Worm (Caenorhabditis elegans) whole organism, L4 larva: ENCODE measurements around the gene C53A3.3.

Experiments used
- D1046.2 ChIP-seq: fragments of 200-800 bp; sonication (Bioruptor generic); IDR thresholded peaks from 2 replicates; pipeline ENCODE4 v1.3.6; 2022; ENCODE audit warnings: missing genetic modification characterization, missing compliant biosample characterization
- F10B5.3 ChIP-seq: sonication (generic microtip); optimal IDR thresholded peaks from 2 replicates; lab custom pipeline; 2016; ENCODE audit warnings: mild to moderate bottlenecking, missing genetic modification characterization, missing compliant biosample characterization
- F26F4.8 ChIP-seq: fragments of 200-800 bp; sonication (Bioruptor generic); conservative IDR thresholded peaks from 2 replicates; pipeline ENCODE4 v1.3.6; 2022; ENCODE audit warnings: missing genetic modification characterization, missing compliant biosample characterization
- F44E2.7 ChIP-seq: fragments of 200-800 bp; sonication (Bioruptor generic); IDR thresholded peaks from 2 replicates; pipeline ENCODE4 v2.1.2; 2022; ENCODE audit warnings: missing genetic modification characterization, missing compliant biosample characterization
- F49E8.2 ChIP-seq: sonication (generic microtip); optimal IDR thresholded peaks from 2 replicates; lab custom pipeline; 2016; ENCODE audit warnings: missing compliant biosample characterization, mild to moderate bottlenecking, missing genetic modification characterization, borderline replicate concordance
- T20F7.1 ChIP-seq: fragments of 200-800 bp; sonication (Bioruptor generic); optimal IDR thresholded peaks from 2 replicates; lab custom pipeline; 2018; ENCODE audit warnings: mild to moderate bottlenecking, missing genetic modification characterization, missing compliant biosample characterization
- Y105C5A.15 ChIP-seq: fragments of 200-800 bp; sonication (Bioruptor generic); IDR thresholded peaks from 2 replicates; pipeline ENCODE4 v1.3.6; 2022; ENCODE audit warnings: missing genetic modification characterization, missing compliant biosample characterization
- Y5F2A.4 ChIP-seq: fragments of 200-800 bp; sonication (Bioruptor generic); optimal IDR thresholded peaks from 2 replicates; lab custom pipeline; 2018; ENCODE audit warnings: mild to moderate bottlenecking, missing genetic modification characterization, missing compliant biosample characterization
- ZK546.5 ChIP-seq, 2 experiments: sonication (generic microtip); optimal IDR thresholded peaks; 2 replicates each; lab custom pipeline; 2017; ENCODE audit warnings: missing biosample characterization in 2 of 2, missing genetic modification characterization in 2 of 2
- ceh-20 ChIP-seq: fragments of 200-800 bp; sonication (Bioruptor generic); IDR thresholded peaks from 2 replicates; pipeline ENCODE4 v1.3.6; 2022; ENCODE audit warnings: missing genetic modification reagents, missing genetic modification characterization, missing compliant biosample characterization
- ceh-44 ChIP-seq: fragments of 200-800 bp; sonication (Bioruptor generic); IDR thresholded peaks from 2 replicates; pipeline ENCODE4 v1.3.6; 2022; ENCODE audit warnings: missing genetic modification reagents, missing genetic modification characterization, missing compliant biosample characterization
- cey-2 ChIP-seq: sonication (generic microtip); optimal IDR thresholded peaks from 3 replicates; lab custom pipeline; 2017; ENCODE audit warnings: missing genetic modification characterization, mild to moderate bottlenecking, missing compliant biosample characterization, antibody characterized with exemption, borderline replicate concordance; ENCODE audit not compliant: insufficient read depth
- ctbp-1 ChIP-seq: fragments of 200-800 bp; sonication (Bioruptor generic); IDR thresholded peaks from 2 replicates; pipeline ENCODE4 v1.3.6; 2022; ENCODE audit warnings: missing genetic modification reagents, missing genetic modification characterization, missing compliant biosample characterization
- daf-16 ChIP-seq, 3 experiments: sonication (generic microtip); optimal IDR thresholded peaks; 2 replicates each; lab custom pipeline; 2016 to 2017; ENCODE audit warnings: missing genetic modification characterization in 3 of 3, missing genetic modification reagents in 3 of 3, mild to moderate bottlenecking in 2 of 3, missing compliant biosample characterization in 2 of 3, missing biosample characterization in 1 of 3, moderate library complexity in 1 of 3
- daf-19 ChIP-seq: fragments of 200-800 bp; sonication (Bioruptor generic); conservative IDR thresholded peaks from 2 replicates; pipeline ENCODE4 v1.3.6; 2022; ENCODE audit warnings: missing genetic modification characterization, missing compliant biosample characterization
- daf-8 ChIP-seq: fragments of 200-800 bp; sonication (Bioruptor generic); IDR thresholded peaks from 2 replicates; pipeline ENCODE4 v1.3.6; 2022; ENCODE audit warnings: missing genetic modification characterization, missing compliant biosample characterization
- hlh-11 ChIP-seq: fragments of 200-800 bp; sonication (Bioruptor generic); optimal IDR thresholded peaks from 2 replicates; lab custom pipeline; 2018; ENCODE audit warnings: mild to moderate bottlenecking, missing genetic modification characterization, missing compliant biosample characterization
- hlh-30 ChIP-seq: sonication (generic microtip); optimal IDR thresholded peaks from 2 replicates; lab custom pipeline; 2017; ENCODE audit warnings: antibody characterized with exemption, mild to moderate bottlenecking, missing genetic modification characterization, missing compliant biosample characterization; ENCODE audit not compliant: insufficient read depth
- lin-29 ChIP-seq: fragments of 200-800 bp; sonication (Bioruptor generic); IDR thresholded peaks from 2 replicates; pipeline ENCODE4 v1.3.6; 2022; ENCODE audit warnings: missing genetic modification reagents, missing genetic modification characterization, missing compliant biosample characterization
- mdl-1 ChIP-seq, 2 experiments: fragments of 150-350 bp in 1 of 2; sonication (generic microtip) in 1 of 2; optimal IDR thresholded peaks; 2 replicates each; lab custom pipeline; 2014 to 2017; ENCODE audit warnings: missing biosample characterization in 2 of 2, missing genetic modification characterization in 2 of 2
- mep-1 ChIP-seq: fragments of 150-350 bp; sonication (generic microtip); optimal IDR thresholded peaks from 3 replicates; lab custom pipeline; 2014; ENCODE audit warnings: missing biosample characterization, missing genetic modification characterization
- mes-2 ChIP-seq: sonication (generic microtip); optimal IDR thresholded peaks from 2 replicates; lab custom pipeline; 2016; ENCODE audit warnings: missing genotype, mild to moderate bottlenecking, missing genetic modification characterization, missing compliant biosample characterization; ENCODE audit not compliant: poor library complexity, severe bottlenecking
- mxl-2 ChIP-seq: fragments of 200-800 bp; sonication (Bioruptor generic); conservative IDR thresholded peaks from 2 replicates; pipeline ENCODE4 v1.3.6; 2022; ENCODE audit warnings: missing genetic modification reagents, missing genetic modification characterization, missing compliant biosample characterization
- mxl-3 ChIP-seq: fragments of 200-800 bp; sonication (Bioruptor generic); optimal IDR thresholded peaks from 2 replicates; lab custom pipeline; 2018; ENCODE audit warnings: mild to moderate bottlenecking, missing genetic modification characterization, missing compliant biosample characterization
- nhr-10 ChIP-seq: fragments of 150-350 bp; optimal IDR thresholded peaks from 2 replicates; lab custom pipeline; 2014; ENCODE audit warnings: missing biosample characterization, missing genetic modification characterization
- nhr-102 ChIP-seq: sonication (generic microtip); optimal IDR thresholded peaks from 2 replicates; lab custom pipeline; 2016; ENCODE audit warnings: mild to moderate bottlenecking, missing genetic modification characterization, moderate library complexity, missing compliant biosample characterization
- nhr-11 ChIP-seq: fragments of 150-350 bp; optimal IDR thresholded peaks from 2 replicates; lab custom pipeline; 2014; ENCODE audit warnings: missing biosample characterization, missing genetic modification characterization
- nhr-28 ChIP-seq: fragments of 150-350 bp; optimal IDR thresholded peaks from 2 replicates; lab custom pipeline; 2014; ENCODE audit warnings: missing biosample characterization, missing genetic modification characterization
- pqm-1 ChIP-seq: sonication (generic microtip); optimal IDR thresholded peaks from 2 replicates; lab custom pipeline; 2017; ENCODE audit warnings: missing biosample characterization, missing genetic modification characterization
- saeg-2 ChIP-seq: fragments of 200-800 bp; sonication (Bioruptor generic); IDR thresholded peaks from 2 replicates; pipeline ENCODE4 v1.3.6; 2022; ENCODE audit warnings: missing genetic modification reagents, missing genetic modification characterization, missing compliant biosample characterization
- snpc-1.2 ChIP-seq: fragments of 200-800 bp; sonication (Bioruptor generic); IDR thresholded peaks from 2 replicates; pipeline ENCODE4 v1.3.6; 2022; ENCODE audit warnings: missing genetic modification reagents, missing genetic modification characterization, missing compliant biosample characterization
- spr-1 ChIP-seq: sonication (generic microtip); optimal IDR thresholded peaks from 2 replicates; lab custom pipeline; 2016; ENCODE audit warnings: mild to moderate bottlenecking, missing genetic modification characterization, missing compliant biosample characterization
- unc-62 ChIP-seq, 3 experiments: fragments of 150-350 bp in 1 of 3; sonication (generic microtip); optimal IDR thresholded peaks in 2 of 3; peaks in 1 of 3; 1 replicate in 1 of 3; 2 replicates in 2 of 3; lab custom pipeline; 2014 to 2017; ENCODE audit warnings: missing biosample characterization in 3 of 3, missing genetic modification characterization in 3 of 3, missing genetic modification reagents in 3 of 3, missing genotype in 1 of 3
- zag-1 ChIP-seq: fragments of 150-350 bp; optimal IDR thresholded peaks from 2 replicates; lab custom pipeline; 2014; ENCODE audit warnings: missing biosample characterization, missing genetic modification characterization
- zfp-3 ChIP-seq: fragments of 200-800 bp; sonication (Bioruptor generic); conservative IDR thresholded peaks from 2 replicates; pipeline ENCODE4 v1.3.6; 2022; ENCODE audit warnings: missing genetic modification reagents, missing genetic modification characterization, missing compliant biosample characterization
- zip-2 ChIP-seq: fragments of 150-350 bp; optimal IDR thresholded peaks from 2 replicates; lab custom pipeline; 2014; ENCODE audit warnings: missing biosample characterization, missing genetic modification characterization
- ztf-7 ChIP-seq: fragments of 150-350 bp; optimal IDR thresholded peaks from 2 replicates; lab custom pipeline; 2014; ENCODE audit warnings: missing biosample characterization, missing genetic modification characterization

C53A3.3 gene

DNA sequence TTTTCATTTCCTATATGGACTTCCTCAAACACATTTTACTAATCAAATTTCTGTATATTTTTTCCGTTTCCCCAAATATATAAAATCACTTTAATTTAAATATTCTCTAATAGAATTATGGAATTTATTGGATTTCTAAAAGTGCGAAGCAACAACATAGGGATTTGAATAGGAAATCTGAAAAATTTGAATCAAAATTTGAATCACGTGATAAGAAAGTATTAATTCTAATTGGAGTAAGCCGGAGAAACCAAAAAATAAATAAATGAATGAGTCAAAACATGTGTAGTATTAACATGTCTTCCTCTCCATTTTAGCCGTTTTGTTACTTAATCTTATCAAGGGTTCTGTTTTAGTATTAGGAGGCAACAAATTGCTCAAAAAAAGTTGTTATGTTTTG lies 15.1 kb upstream of the C53A3.3 start:
- TF ChIP-seq snpc-1.2 (no peak), saeg-2 (GFP tag; lab: Robert Waterston, UW) (no peak), mdl-1 (tag; optimal IDR thresholded peaks at IDR 0.05; lab: Kevin White, UChicago) (no peak), daf-19 (GFP tag; lab: Robert Waterston, UW) (no peak), spr-1 (tag; lab: Kevin White, UChicago) (no peak), Y5F2A.4 (GFP tag; lab: Kevin White, UChicago) (no peak), zip-2 (tag; lab: Kevin White, UChicago) (no peak), unc-62 (GFP tag; optimal IDR thresholded peaks at IDR 0.05 in 1 of 2; lab: Kevin White, UChicago) (no peak), unc-62 (tag; optimal IDR thresholded peaks at IDR 0.05; lab: Kevin White, UChicago) (no peak), lin-29 (no peak), ceh-44 (GFP tag; lab: Robert Waterston, UW) (no peak), hlh-11 (tag; lab: Kevin White, UChicago) (no peak), D1046.2 (GFP tag; lab: Robert Waterston, UW) (no peak), cey-2 (tag; lab: Kevin White, UChicago) (no peak), ztf-7 (tag; lab: Kevin White, UChicago) (no peak), F44E2.7 (GFP tag; lab: Robert Waterston, UW) (no peak), ceh-20 (GFP tag; lab: Robert Waterston, UW) (no peak), daf-8 (no peak)

DNA sequence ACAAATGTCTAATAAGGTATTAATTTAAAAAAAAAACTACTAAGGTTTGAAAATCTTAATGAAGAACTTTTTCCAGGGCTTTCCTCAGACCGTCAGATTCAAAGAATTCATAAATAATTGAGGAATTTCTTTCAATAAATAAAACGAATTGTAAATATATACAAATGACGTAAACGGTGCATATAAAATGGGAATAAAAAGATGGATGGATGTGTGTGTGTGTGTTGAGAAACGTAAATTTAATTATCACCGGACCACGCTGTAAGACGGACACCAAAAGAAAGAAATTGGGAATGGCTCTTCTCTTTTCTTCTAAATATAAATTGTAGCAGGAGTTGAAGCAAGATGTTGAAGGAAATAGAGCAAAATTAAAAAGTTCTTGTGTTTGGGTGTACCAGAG lies 10.1 kb upstream of the C53A3.3 start:
- TF ChIP-seq nhr-11 (tag; lab: Kevin White, UChicago) (no peak), Y105C5A.15 (GFP tag; lab: Robert Waterston, UW) (no peak), unc-62 (GFP tag; optimal IDR thresholded peaks at IDR 0.05 in 1 of 2; lab: Kevin White, UChicago) (peak in 1 of 2 experiments; percentile 33), unc-62 (tag; optimal IDR thresholded peaks at IDR 0.05; lab: Kevin White, UChicago) (no peak), D1046.2 (GFP tag; lab: Robert Waterston, UW) (no peak)

DNA sequence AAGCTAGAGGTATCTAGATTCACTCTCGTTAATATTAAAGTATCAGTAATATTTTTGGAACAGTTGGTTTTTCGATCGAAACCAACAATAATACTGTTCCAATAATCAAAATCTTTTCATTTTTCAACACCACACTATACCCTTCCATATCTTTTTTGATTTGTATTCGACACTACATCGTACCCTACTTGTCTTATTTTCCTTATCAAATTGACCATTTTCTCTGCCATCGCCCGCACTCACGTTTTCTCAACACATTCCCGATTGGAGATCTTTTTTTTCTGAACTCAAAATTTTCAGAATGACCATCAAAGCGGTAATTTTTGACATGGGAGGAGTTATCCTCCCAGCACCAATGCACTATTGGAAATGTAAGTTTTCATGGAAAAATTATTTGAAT lies 8.8 kb upstream of the C53A3.3 start, which contains the start of gene acds-10:
acds-10 (plus strand) TSS at position 301 of the 400 bp plus-strand sequence.
- TF ChIP-seq mes-2: no peak
- no peak for TF ChIP-seq hlh-30 (tag; lab: Kevin White, UChicago)
- TF ChIP-seq mep-1: no peak
- no peak for TF ChIP-seq F26F4.8 (GFP tag; lab: Robert Waterston, UW)
- no peak for TF ChIP-seq F49E8.2 (tag; lab: Kevin White, UChicago)
- no peak for TF ChIP-seq ctbp-1 (GFP tag; lab: Robert Waterston, UW)
- TF ChIP-seq ZK546.5 (tag; optimal IDR thresholded peaks at IDR 0.05; lab: Kevin White, UChicago): no peak
- no peak for TF ChIP-seq mxl-2 (GFP tag; lab: Robert Waterston, UW)
- no peak for TF ChIP-seq nhr-102 (tag; lab: Kevin White, UChicago)
- TF ChIP-seq daf-16 (GFP tag; optimal IDR thresholded peaks at IDR 0.05; lab: Kevin White, UChicago): no peak
- TF ChIP-seq daf-16 (tag; optimal IDR thresholded peaks at IDR 0.05; lab: Kevin White, UChicago): no peak
- no peak for TF ChIP-seq nhr-10 (tag; lab: Kevin White, UChicago)
- TF ChIP-seq nhr-28 (tag; lab: Kevin White, UChicago): peak; percentile 44
- no peak for TF ChIP-seq F10B5.3 (tag; lab: Kevin White, UChicago)
- TF ChIP-seq zfp-3: no peak
- TF ChIP-seq pqm-1 (tag; lab: Kevin White, UChicago): peak; percentile 6
- TF ChIP-seq, all 104 proteins: peak for 2

DNA sequence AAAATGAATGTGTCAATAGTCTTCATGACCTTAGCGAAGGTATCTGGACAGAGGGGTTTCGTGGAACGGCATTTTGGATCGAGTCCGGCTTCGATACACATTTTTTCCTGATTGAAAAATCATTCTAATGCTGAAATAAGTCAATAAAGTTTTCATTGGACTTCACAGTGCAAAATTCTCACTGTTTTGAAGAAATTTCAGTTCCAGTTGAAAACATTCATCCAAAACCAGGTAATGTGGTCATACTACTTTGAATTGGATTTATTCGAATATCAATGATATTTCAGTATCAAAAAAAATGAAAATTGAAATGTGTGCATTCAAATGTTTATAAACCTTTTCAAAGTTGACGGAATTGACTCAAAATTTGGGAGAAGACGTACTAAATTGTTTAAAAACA lies 2.9 kb upstream of the C53A3.3 start, which contains the start of gene pgph-1:
pgph-1 (minus strand) TSS at position 101 of the 400 bp plus-strand sequence.
- TF ChIP-seq zfp-3: no peak
- no peak for TF ChIP-seq spr-1 (tag; lab: Kevin White, UChicago)
- no peak for TF ChIP-seq T20F7.1 (GFP tag; lab: Kevin White, UChicago)
- TF ChIP-seq F49E8.2 (tag; lab: Kevin White, UChicago): no peak
- no peak for TF ChIP-seq F26F4.8 (GFP tag; lab: Robert Waterston, UW)
- TF ChIP-seq mxl-3: no peak
- no peak for TF ChIP-seq zag-1
